Worm (Caenorhabditis elegans) whole organism, L3 larva: ENCODE measurements around the gene K08B5.2.

Experiments used
- ZK546.5 ChIP-seq: sonication (generic microtip); optimal IDR thresholded peaks from 2 replicates; lab custom pipeline; 2017; ENCODE audit warnings: missing biosample characterization, missing genetic modification characterization
- aly-2 ChIP-seq: fragments of 150-350 bp; optimal IDR thresholded peaks from 2 replicates; lab custom pipeline; 2014; ENCODE audit warnings: missing biosample characterization, missing genetic modification characterization
- ceh-82 ChIP-seq: fragments of 150-350 bp; optimal IDR thresholded peaks from 2 replicates; lab custom pipeline; 2014; ENCODE audit warnings: missing biosample characterization, missing genetic modification characterization
- lin-15B ChIP-seq: fragments of 150-350 bp; optimal IDR thresholded peaks from 2 replicates; lab custom pipeline; 2014; ENCODE audit warnings: missing biosample characterization, missing genetic modification characterization
- mdl-1 ChIP-seq: fragments of 150-350 bp; optimal IDR thresholded peaks from 2 replicates; lab custom pipeline; 2014; ENCODE audit warnings: missing biosample characterization, missing genetic modification characterization
- nhr-11 ChIP-seq: fragments of 150-350 bp; optimal IDR thresholded peaks from 2 replicates; lab custom pipeline; 2014; ENCODE audit warnings: missing biosample characterization, missing genetic modification characterization

- TF ChIP-seq lin-15B (tag; lab: Kevin White, UChicago) (no peak), ceh-82 (tag; lab: Kevin White, UChicago) (no peak), ZK546.5 (tag; lab: Kevin White, UChicago) (no peak), nhr-11 (tag; lab: Kevin White, UChicago) (no peak), mdl-1 (no peak), aly-2 (no peak)
Observed at ce11 chrX:16533860-16534259, 19.8 kb downstream of the K08B5.2 start.
